Worm (Caenorhabditis elegans) whole organism, L4/young adult: ENCODE results near the gene ntc-1.

Experiments
- dao-5 ChIP-seq: sonication (generic microtip); optimal IDR thresholded peaks from 2 replicates; lab custom pipeline; 2016; ENCODE audit warnings: missing genotype, missing genetic modification characterization, moderate library complexity, missing compliant biosample characterization
- him-1 ChIP-seq: sonication (generic microtip); optimal IDR thresholded peaks from 2 replicates; lab custom pipeline; 2016; ENCODE audit warnings: missing genotype, missing genetic modification reagents, missing genetic modification characterization, missing compliant biosample characterization

DNA sequence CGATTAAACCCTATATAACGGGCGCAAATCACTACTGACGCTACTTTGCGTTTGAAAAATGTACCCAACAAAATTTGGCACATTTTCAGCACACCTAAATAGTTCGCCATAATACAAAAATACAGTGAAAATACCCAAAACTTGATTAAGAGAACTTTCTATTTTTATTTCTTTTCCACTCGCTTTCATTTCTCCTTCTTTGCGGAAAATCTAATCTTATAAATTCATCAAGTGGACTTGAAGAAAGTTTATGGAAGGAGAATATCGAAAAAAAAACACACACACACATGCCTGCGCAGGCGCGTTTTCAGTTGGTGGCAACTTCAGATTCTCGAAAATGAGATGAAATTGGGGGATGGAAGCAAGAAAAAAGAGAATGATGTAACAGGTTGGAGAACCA lies 9.4 kb downstream of the ntc-1 start:
- no peak for TF ChIP-seq him-1 (tag; lab: Kevin White, UChicago)
- no peak for TF ChIP-seq dao-5
